Worm (Caenorhabditis elegans) whole organism, L4 larva: ENCODE results near the gene acbp-4.

Experiments
- D1046.2 ChIP-seq: fragments of 200-800 bp; sonication (Bioruptor generic); IDR thresholded peaks from 2 replicates; pipeline ENCODE4 v1.3.6; 2022; ENCODE audit warnings: missing genetic modification characterization, missing compliant biosample characterization
- F10B5.3 ChIP-seq: sonication (generic microtip); optimal IDR thresholded peaks from 2 replicates; lab custom pipeline; 2016; ENCODE audit warnings: mild to moderate bottlenecking, missing genetic modification characterization, missing compliant biosample characterization
- F37D6.2 ChIP-seq: sonication (generic microtip); optimal IDR thresholded peaks from 2 replicates; lab custom pipeline; 2016; ENCODE audit warnings: mild to moderate bottlenecking, missing genetic modification characterization, missing compliant biosample characterization
- R02D3.7 ChIP-seq: fragments of 150-350 bp; sonication (generic microtip); optimal IDR thresholded peaks from 3 replicates; lab custom pipeline; 2014; ENCODE audit warnings: missing biosample characterization, missing genetic modification characterization
- T20F7.1 ChIP-seq: fragments of 200-800 bp; sonication (Bioruptor generic); optimal IDR thresholded peaks from 2 replicates; lab custom pipeline; 2018; ENCODE audit warnings: mild to moderate bottlenecking, missing genetic modification characterization, missing compliant biosample characterization
- Y5F2A.4 ChIP-seq: fragments of 200-800 bp; sonication (Bioruptor generic); optimal IDR thresholded peaks from 2 replicates; lab custom pipeline; 2018; ENCODE audit warnings: mild to moderate bottlenecking, missing genetic modification characterization, missing compliant biosample characterization
- Y75B8A.6 ChIP-seq: fragments of 200-800 bp; sonication (Bioruptor generic); IDR thresholded peaks from 2 replicates; pipeline ENCODE4 v1.3.6; 2022; ENCODE audit warnings: missing genetic modification reagents, missing genetic modification characterization, missing compliant biosample characterization
- ZK337.2 ChIP-seq: fragments of 200-800 bp; sonication (Bioruptor generic); IDR thresholded peaks from 2 replicates; pipeline ENCODE4 v1.3.6; 2022; ENCODE audit warnings: missing genetic modification reagents, missing genetic modification characterization, missing compliant biosample characterization
- aly-2 ChIP-seq: sonication (generic microtip); optimal IDR thresholded peaks from 2 replicates; lab custom pipeline; 2018; ENCODE audit warnings: missing biosample characterization, missing genetic modification characterization
- ama-1 ChIP-seq: fragments of 150-350 bp; optimal IDR thresholded peaks from 2 replicates; lab custom pipeline; 2014; ENCODE audit warnings: inconsistent platforms, mixed read lengths
- arid-1 ChIP-seq: fragments of 200-800 bp; sonication (Bioruptor generic); conservative IDR thresholded peaks from 2 replicates; pipeline ENCODE4 v1.3.6; 2022; ENCODE audit warnings: missing genetic modification reagents, missing genetic modification characterization, missing compliant biosample characterization
- ceh-32 ChIP-seq: sonication (generic microtip); optimal IDR thresholded peaks from 2 replicates; lab custom pipeline; 2016; ENCODE audit warnings: mild to moderate bottlenecking, missing genetic modification characterization, missing compliant biosample characterization; ENCODE audit not compliant: poor library complexity
- ceh-44 ChIP-seq: fragments of 200-800 bp; sonication (Bioruptor generic); IDR thresholded peaks from 2 replicates; pipeline ENCODE4 v1.3.6; 2022; ENCODE audit warnings: missing genetic modification reagents, missing genetic modification characterization, missing compliant biosample characterization
- ces-1 ChIP-seq: fragments of 150-350 bp; sonication (generic microtip); optimal IDR thresholded peaks from 4 replicates; lab custom pipeline; 2014; ENCODE audit warnings: missing biosample characterization, missing genetic modification reagents, missing genetic modification characterization
- ctbp-1 ChIP-seq: fragments of 200-800 bp; sonication (Bioruptor generic); IDR thresholded peaks from 2 replicates; pipeline ENCODE4 v1.3.6; 2022; ENCODE audit warnings: missing genetic modification reagents, missing genetic modification characterization, missing compliant biosample characterization
- daf-19 ChIP-seq: fragments of 200-800 bp; sonication (Bioruptor generic); conservative IDR thresholded peaks from 2 replicates; pipeline ENCODE4 v1.3.6; 2022; ENCODE audit warnings: missing genetic modification characterization, missing compliant biosample characterization
- daf-8 ChIP-seq: fragments of 200-800 bp; sonication (Bioruptor generic); IDR thresholded peaks from 2 replicates; pipeline ENCODE4 v1.3.6; 2022; ENCODE audit warnings: missing genetic modification characterization, missing compliant biosample characterization
- dmd-8 ChIP-seq: fragments of 200-800 bp; sonication (Bioruptor generic); IDR thresholded peaks from 2 replicates; pipeline ENCODE4 v1.3.6; 2022; ENCODE audit warnings: missing genetic modification characterization, missing compliant biosample characterization
- dmd-9 ChIP-seq: fragments of 200-800 bp; sonication (Bioruptor generic); IDR thresholded peaks from 2 replicates; pipeline ENCODE4 v1.3.6; 2022; ENCODE audit warnings: missing genetic modification reagents, missing genetic modification characterization, missing compliant biosample characterization
- dpl-1 ChIP-seq: fragments of 150-350 bp; optimal IDR thresholded peaks from 2 replicates; lab custom pipeline; 2014; ENCODE audit warnings: missing biosample characterization, missing genetic modification reagents, missing genetic modification characterization
- duxl-1 ChIP-seq: sonication (generic microtip); optimal IDR thresholded peaks from 2 replicates; lab custom pipeline; 2016; ENCODE audit warnings: mild to moderate bottlenecking, missing genetic modification characterization, moderate library complexity, missing compliant biosample characterization; ENCODE audit not compliant: poor library complexity
- egl-27 ChIP-seq: sonication (generic microtip); optimal IDR thresholded peaks from 3 replicates; lab custom pipeline; 2017; ENCODE audit warnings: missing biosample characterization, missing genetic modification reagents, missing genetic modification characterization
- fos-1 ChIP-seq: fragments of 150-350 bp; optimal IDR thresholded peaks from 2 replicates; lab custom pipeline; 2014; ENCODE audit warnings: missing biosample characterization, missing genetic modification characterization
- gei-8 ChIP-seq: fragments of 200-800 bp; sonication (Bioruptor generic); optimal IDR thresholded peaks from 2 replicates; lab custom pipeline; 2018; ENCODE audit warnings: mild to moderate bottlenecking, missing genetic modification characterization, missing compliant biosample characterization
- jun-1 ChIP-seq: fragments of 150-350 bp; optimal IDR thresholded peaks from 2 replicates; lab custom pipeline; 2014; ENCODE audit warnings: missing biosample characterization, missing genetic modification reagents, missing genetic modification characterization
- lin-1 ChIP-seq: fragments of 200-800 bp; sonication (Bioruptor generic); IDR thresholded peaks from 2 replicates; pipeline ENCODE4 v1.3.6; 2022; ENCODE audit warnings: missing genetic modification reagents, missing genetic modification characterization, missing compliant biosample characterization
- lin-15B ChIP-seq: fragments of 150-350 bp; sonication (generic microtip); optimal IDR thresholded peaks from 3 replicates; lab custom pipeline; 2014; ENCODE audit warnings: missing biosample characterization, missing genetic modification characterization
- lin-29 ChIP-seq: fragments of 200-800 bp; sonication (Bioruptor generic); IDR thresholded peaks from 2 replicates; pipeline ENCODE4 v1.3.6; 2022; ENCODE audit warnings: missing genetic modification reagents, missing genetic modification characterization, missing compliant biosample characterization
- lin-39 ChIP-seq: fragments of 150-350 bp; optimal IDR thresholded peaks from 2 replicates; lab custom pipeline; 2014; ENCODE audit warnings: missing biosample characterization, missing genetic modification reagents, missing genetic modification characterization
- lsy-2 ChIP-seq, 2 experiments: fragments of 150-350 bp in 1 of 2; sonication (generic microtip) in 1 of 2; optimal IDR thresholded peaks; 2 replicates each; lab custom pipeline; 2014 to 2017; ENCODE audit warnings: missing biosample characterization in 2 of 2, missing genetic modification characterization in 2 of 2
- mxl-2 ChIP-seq: fragments of 200-800 bp; sonication (Bioruptor generic); conservative IDR thresholded peaks from 2 replicates; pipeline ENCODE4 v1.3.6; 2022; ENCODE audit warnings: missing genetic modification reagents, missing genetic modification characterization, missing compliant biosample characterization
- nhr-111 ChIP-seq: fragments of 200-800 bp; sonication (Bioruptor generic); optimal IDR thresholded peaks from 2 replicates; lab custom pipeline; 2018; ENCODE audit warnings: mild to moderate bottlenecking, missing genetic modification characterization, missing compliant biosample characterization
- nhr-28 ChIP-seq: fragments of 150-350 bp; optimal IDR thresholded peaks from 2 replicates; lab custom pipeline; 2014; ENCODE audit warnings: missing biosample characterization, missing genetic modification characterization
- nhr-41 ChIP-seq: fragments of 200-800 bp; sonication (Bioruptor generic); IDR thresholded peaks from 2 replicates; pipeline ENCODE4 v1.3.6; 2022; ENCODE audit warnings: missing genetic modification reagents, missing genetic modification characterization, missing compliant biosample characterization
- nhr-48 ChIP-seq: sonication (generic microtip); optimal IDR thresholded peaks from 2 replicates; lab custom pipeline; 2016; ENCODE audit warnings: mild to moderate bottlenecking, missing genetic modification characterization, missing compliant biosample characterization
- nhr-6 ChIP-seq: fragments of 150-350 bp; optimal IDR thresholded peaks from 2 replicates; lab custom pipeline; 2014; ENCODE audit warnings: missing biosample characterization, missing genetic modification characterization
- sdz-12 ChIP-seq: fragments of 200-800 bp; sonication (Bioruptor generic); optimal IDR thresholded peaks from 2 replicates; lab custom pipeline; 2018; ENCODE audit warnings: mild to moderate bottlenecking, missing genetic modification characterization, missing compliant biosample characterization
- set-16 ChIP-seq: fragments of 200-800 bp; sonication (Bioruptor generic); IDR thresholded peaks from 2 replicates; pipeline ENCODE4 v1.3.6; 2022; ENCODE audit warnings: missing genetic modification reagents, missing genetic modification characterization, missing compliant biosample characterization
- snpc-1.2 ChIP-seq: fragments of 200-800 bp; sonication (Bioruptor generic); IDR thresholded peaks from 2 replicates; pipeline ENCODE4 v1.3.6; 2022; ENCODE audit warnings: missing genetic modification reagents, missing genetic modification characterization, missing compliant biosample characterization
- snpc-4 ChIP-seq: fragments of 150-350 bp; optimal IDR thresholded peaks from 2 replicates; lab custom pipeline; 2014; ENCODE audit warnings: missing biosample characterization, missing genetic modification characterization
- spr-1 ChIP-seq: sonication (generic microtip); optimal IDR thresholded peaks from 2 replicates; lab custom pipeline; 2016; ENCODE audit warnings: mild to moderate bottlenecking, missing genetic modification characterization, missing compliant biosample characterization
- spr-3 ChIP-seq: fragments of 200-800 bp; sonication (Bioruptor generic); optimal IDR thresholded peaks from 2 replicates; lab custom pipeline; 2018; ENCODE audit warnings: mild to moderate bottlenecking, missing genetic modification characterization, missing compliant biosample characterization
- tag-97 ChIP-seq: fragments of 200-800 bp; sonication (Bioruptor generic); IDR thresholded peaks from 2 replicates; pipeline ENCODE4 v1.3.6; 2022; ENCODE audit warnings: missing genetic modification characterization, missing compliant biosample characterization
- unc-130 ChIP-seq: sonication (generic microtip); optimal IDR thresholded peaks from 2 replicates; lab custom pipeline; 2016; ENCODE audit warnings: missing genetic modification reagents, missing genetic modification characterization, missing compliant biosample characterization
- unc-62 ChIP-seq, 3 experiments: fragments of 150-350 bp in 1 of 3; sonication (generic microtip); optimal IDR thresholded peaks in 2 of 3; peaks in 1 of 3; 1 replicate in 1 of 3; 2 replicates in 2 of 3; lab custom pipeline; 2014 to 2017; ENCODE audit warnings: missing biosample characterization in 3 of 3, missing genetic modification characterization in 3 of 3, missing genetic modification reagents in 3 of 3, missing genotype in 1 of 3
- zag-1 ChIP-seq: fragments of 150-350 bp; optimal IDR thresholded peaks from 2 replicates; lab custom pipeline; 2014; ENCODE audit warnings: missing biosample characterization, missing genetic modification characterization
- zip-2 ChIP-seq: fragments of 150-350 bp; optimal IDR thresholded peaks from 2 replicates; lab custom pipeline; 2014; ENCODE audit warnings: missing biosample characterization, missing genetic modification characterization

The acbp-4 gene

DNA sequence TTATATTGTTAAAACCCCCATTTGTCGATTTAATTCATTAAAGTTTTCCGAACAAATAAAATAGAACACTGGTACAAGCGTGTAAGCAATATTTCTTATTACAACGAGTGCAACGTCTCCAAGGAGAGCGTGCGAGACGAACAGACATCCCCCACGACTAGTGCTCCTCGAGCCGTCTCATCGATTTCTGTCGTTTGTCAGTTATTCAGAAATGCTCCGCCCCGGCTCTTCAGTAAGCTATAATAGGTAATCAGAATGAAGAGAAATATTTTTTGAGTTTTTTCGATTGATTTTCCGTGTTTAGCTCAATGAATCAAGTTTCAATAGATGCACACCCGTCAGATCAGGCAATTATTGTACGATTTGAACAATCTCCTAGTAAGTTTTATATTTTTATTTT is 29.8 kb upstream of the acbp-4 start, which contains the start of gene kap-1 (continued):
- no peak for TF ChIP-seq lin-29 (GFP tag; lab: Robert Waterston, UW)
- no peak for TF ChIP-seq mxl-2 (GFP tag; lab: Robert Waterston, UW)

DNA sequence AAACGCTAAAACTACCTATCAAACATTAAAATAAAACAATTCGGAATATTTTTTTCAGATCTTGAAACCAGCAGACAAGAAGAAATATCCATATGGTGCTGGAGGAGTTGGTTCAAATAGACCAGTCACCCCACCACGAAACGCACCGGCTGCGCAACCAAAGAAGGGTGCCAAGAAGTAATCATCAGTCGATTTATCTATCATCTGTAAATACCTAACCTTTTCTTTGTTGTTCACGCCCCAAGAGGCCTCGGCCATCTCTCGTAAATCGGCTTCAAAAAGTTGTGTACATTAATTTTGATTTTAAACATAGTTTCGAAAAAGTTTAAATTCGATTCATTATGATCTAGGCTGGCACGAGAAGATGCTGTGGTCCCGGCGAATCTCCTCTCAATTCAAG is 29.1 kb upstream of the acbp-4 start:
- TF ChIP-seq D1046.2 = no peak
- TF ChIP-seq ceh-44 (GFP tag; lab: Robert Waterston, UW) = 0 out of 2 replicates have a peak, but pooled peaks have one; percentile 11
- no peak for TF ChIP-seq ama-1 (lab: Kevin White, UChicago)
- TF ChIP-seq unc-62 (GFP tag; optimal IDR thresholded peaks at IDR 0.05 in 1 of 2; lab: Kevin White, UChicago) = peak in 1 of 2 experiments; percentile 71
- TF ChIP-seq unc-62 (tag; optimal IDR thresholded peaks at IDR 0.05; lab: Kevin White, UChicago) = no peak

DNA sequence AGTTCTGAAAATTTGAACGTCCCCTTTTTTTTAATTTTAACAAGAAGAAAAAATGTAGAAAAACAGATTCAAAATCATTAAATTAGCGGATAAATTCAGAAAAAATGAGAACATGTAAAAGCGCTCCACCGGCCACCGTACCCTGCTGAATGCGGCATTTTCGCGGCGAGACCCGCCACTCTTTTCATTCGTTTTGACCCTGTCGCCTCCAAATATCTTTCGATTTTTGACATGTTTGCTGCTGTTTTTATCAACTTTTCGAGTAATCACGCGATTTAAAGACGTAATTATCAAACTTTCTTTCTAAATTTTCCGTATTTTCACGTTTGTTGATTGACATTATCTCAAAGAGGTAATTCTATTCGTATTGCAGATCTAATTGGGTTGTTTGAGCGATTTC is 27.3 kb upstream of the acbp-4 start, which contains the start of gene gsp-2:
Gene gsp-2 (plus strand): TSS at position 374 of the 400 bp plus-strand sequence.
- TF ChIP-seq snpc-4 (no peak), duxl-1 (tag; lab: Kevin White, UChicago) (no peak), set-16 (GFP tag; lab: Robert Waterston, UW) (peak; percentile 40; the same call in 1 of the 2 replicates), gei-8 (GFP tag; lab: Kevin White, UChicago) (no peak), jun-1 (tag; lab: Kevin White, UChicago) (no peak), unc-130 (GFP tag; lab: Kevin White, UChicago) (no peak), Y5F2A.4 (GFP tag; lab: Kevin White, UChicago) (no peak), daf-8 (GFP tag; lab: Robert Waterston, UW) (no peak), egl-27 (tag; lab: Kevin White, UChicago) (no peak), zag-1 (no peak), nhr-111 (no peak), ceh-32 (tag; lab: Kevin White, UChicago) (no peak), daf-19 (GFP tag; lab: Robert Waterston, UW) (no peak), F10B5.3 (no peak), dmd-9 (GFP tag; lab: Robert Waterston, UW) (no peak), nhr-28 (tag; lab: Kevin White, UChicago) (peak; percentile 62), ZK337.2 (GFP tag; lab: Robert Waterston, UW) (no peak), lin-1 (GFP tag; lab: Robert Waterston, UW) (peak; percentile 57; the same call in 1 of the 2 replicates), R02D3.7 (no peak), spr-3 (GFP tag; lab: Kevin White, UChicago) (no peak), F37D6.2 (tag; lab: Kevin White, UChicago) (no peak), fos-1 (tag; lab: Kevin White, UChicago) (no peak), aly-2 (tag; lab: Kevin White, UChicago) (no peak), snpc-1.2 (GFP tag; lab: Robert Waterston, UW) (0 out of 2 replicates have a peak, but pooled peaks have one; percentile 33), unc-62 (GFP tag; optimal IDR thresholded peaks at IDR 0.05 in 1 of 2; lab: Kevin White, UChicago) (peak in 1 of 2 experiments; percentile 96), unc-62 (tag; optimal IDR thresholded peaks at IDR 0.05; lab: Kevin White, UChicago) (no peak), dpl-1 (peak; percentile 64), sdz-12 (no peak), lin-39 (tag; lab: Kevin White, UChicago) (no peak), spr-1 (tag; lab: Kevin White, UChicago) (no peak), dmd-8 (no peak), arid-1 (GFP tag; lab: Robert Waterston, UW) (peak; percentile 79), nhr-41 (GFP tag; lab: Robert Waterston, UW) (0 out of 2 replicates have a peak, but pooled peaks have one; percentile 35), nhr-48 (tag; lab: Kevin White, UChicago) (no peak), ctbp-1 (GFP tag; lab: Robert Waterston, UW) (no peak), zip-2 (tag; lab: Kevin White, UChicago) (no peak), T20F7.1 (GFP tag; lab: Kevin White, UChicago) (peak; percentile 43), ces-1 (GFP tag; lab: Kevin White, UChicago) (no peak), tag-97 (GFP tag; lab: Robert Waterston, UW) (no peak), lsy-2 (tag; optimal IDR thresholded peaks at IDR 0.05; lab: Kevin White, UChicago) (peak; percentile 87 to 97), Y75B8A.6 (GFP tag; lab: Robert Waterston, UW) (peak; percentile 63; the same call in 1 of the 2 replicates), lin-15B (tag; lab: Kevin White, UChicago) (no peak), D1046.2 (no peak), nhr-6 (tag; lab: Kevin White, UChicago) (peak; percentile 73)
